Worm (Caenorhabditis elegans) whole organism, L4 larva: ENCODE measurements around the gene T25D1.1.
A peak's percentile ranks its signal among the peaks of the same experiment; 100 is the strongest.

Source experiments
- D1046.2 ChIP-seq: fragments of 200-800 bp; sonication (Bioruptor generic); IDR thresholded peaks from 2 replicates; pipeline ENCODE4 v1.3.6; 2022; ENCODE audit warnings: missing genetic modification characterization, missing compliant biosample characterization
- F37D6.2 ChIP-seq: sonication (generic microtip); optimal IDR thresholded peaks from 2 replicates; lab custom pipeline; 2016; ENCODE audit warnings: mild to moderate bottlenecking, missing genetic modification characterization, missing compliant biosample characterization
- F49E8.2 ChIP-seq: sonication (generic microtip); optimal IDR thresholded peaks from 2 replicates; lab custom pipeline; 2016; ENCODE audit warnings: missing compliant biosample characterization, mild to moderate bottlenecking, missing genetic modification characterization, borderline replicate concordance
- R02D3.7 ChIP-seq: fragments of 150-350 bp; sonication (generic microtip); optimal IDR thresholded peaks from 3 replicates; lab custom pipeline; 2014; ENCODE audit warnings: missing biosample characterization, missing genetic modification characterization
- Y75B8A.6 ChIP-seq: fragments of 200-800 bp; sonication (Bioruptor generic); IDR thresholded peaks from 2 replicates; pipeline ENCODE4 v1.3.6; 2022; ENCODE audit warnings: missing genetic modification reagents, missing genetic modification characterization, missing compliant biosample characterization
- ZK337.2 ChIP-seq: fragments of 200-800 bp; sonication (Bioruptor generic); IDR thresholded peaks from 2 replicates; pipeline ENCODE4 v1.3.6; 2022; ENCODE audit warnings: missing genetic modification reagents, missing genetic modification characterization, missing compliant biosample characterization
- ama-1 ChIP-seq: fragments of 150-350 bp; optimal IDR thresholded peaks from 2 replicates; lab custom pipeline; 2014; ENCODE audit warnings: inconsistent platforms, mixed read lengths
- ceh-20 ChIP-seq: fragments of 200-800 bp; sonication (Bioruptor generic); IDR thresholded peaks from 2 replicates; pipeline ENCODE4 v1.3.6; 2022; ENCODE audit warnings: missing genetic modification reagents, missing genetic modification characterization, missing compliant biosample characterization
- ceh-32 ChIP-seq: sonication (generic microtip); optimal IDR thresholded peaks from 2 replicates; lab custom pipeline; 2016; ENCODE audit warnings: mild to moderate bottlenecking, missing genetic modification characterization, missing compliant biosample characterization; ENCODE audit not compliant: poor library complexity
- ceh-44 ChIP-seq: fragments of 200-800 bp; sonication (Bioruptor generic); IDR thresholded peaks from 2 replicates; pipeline ENCODE4 v1.3.6; 2022; ENCODE audit warnings: missing genetic modification reagents, missing genetic modification characterization, missing compliant biosample characterization
- ceh-62 ChIP-seq: sonication (generic microtip); optimal IDR thresholded peaks from 2 replicates; lab custom pipeline; 2017; ENCODE audit warnings: missing biosample characterization, missing genetic modification characterization
- cey-2 ChIP-seq: sonication (generic microtip); optimal IDR thresholded peaks from 3 replicates; lab custom pipeline; 2017; ENCODE audit warnings: missing genetic modification characterization, mild to moderate bottlenecking, missing compliant biosample characterization, antibody characterized with exemption, borderline replicate concordance; ENCODE audit not compliant: insufficient read depth
- daf-16 ChIP-seq, 3 experiments: sonication (generic microtip); optimal IDR thresholded peaks; 2 replicates each; lab custom pipeline; 2016 to 2017; ENCODE audit warnings: missing genetic modification characterization in 3 of 3, missing genetic modification reagents in 3 of 3, mild to moderate bottlenecking in 2 of 3, missing compliant biosample characterization in 2 of 3, missing biosample characterization in 1 of 3, moderate library complexity in 1 of 3
- daf-8 ChIP-seq: fragments of 200-800 bp; sonication (Bioruptor generic); IDR thresholded peaks from 2 replicates; pipeline ENCODE4 v1.3.6; 2022; ENCODE audit warnings: missing genetic modification characterization, missing compliant biosample characterization
- dmd-6 ChIP-seq: fragments of 200-800 bp; sonication (Bioruptor generic); IDR thresholded peaks from 2 replicates; pipeline ENCODE4 v1.3.6; 2022; ENCODE audit warnings: missing genetic modification reagents, missing genetic modification characterization, missing compliant biosample characterization
- dmd-8 ChIP-seq: fragments of 200-800 bp; sonication (Bioruptor generic); IDR thresholded peaks from 2 replicates; pipeline ENCODE4 v1.3.6; 2022; ENCODE audit warnings: missing genetic modification characterization, missing compliant biosample characterization
- dmd-9 ChIP-seq: fragments of 200-800 bp; sonication (Bioruptor generic); IDR thresholded peaks from 2 replicates; pipeline ENCODE4 v1.3.6; 2022; ENCODE audit warnings: missing genetic modification reagents, missing genetic modification characterization, missing compliant biosample characterization
- dve-1 ChIP-seq: sonication (generic microtip); optimal IDR thresholded peaks from 2 replicates; lab custom pipeline; 2017; ENCODE audit warnings: antibody characterized with exemption, mild to moderate bottlenecking, missing genetic modification characterization, missing compliant biosample characterization; ENCODE audit not compliant: insufficient read depth
- egl-43 ChIP-seq: fragments of 200-800 bp; sonication (Bioruptor generic); IDR thresholded peaks from 2 replicates; pipeline ENCODE4 v1.3.6; 2022; ENCODE audit warnings: missing genetic modification reagents, missing genetic modification characterization, missing compliant biosample characterization
- fkh-10 ChIP-seq: fragments of 150-350 bp; optimal IDR thresholded peaks from 2 replicates; lab custom pipeline; 2014; ENCODE audit warnings: missing biosample characterization, missing genetic modification reagents, missing genetic modification characterization
- hlh-11 ChIP-seq: fragments of 200-800 bp; sonication (Bioruptor generic); optimal IDR thresholded peaks from 2 replicates; lab custom pipeline; 2018; ENCODE audit warnings: mild to moderate bottlenecking, missing genetic modification characterization, missing compliant biosample characterization
- hmg-1.1 ChIP-seq: fragments of 200-800 bp; sonication (Bioruptor generic); IDR thresholded peaks from 2 replicates; pipeline ENCODE4 v1.3.6; 2022; ENCODE audit warnings: missing genetic modification reagents, missing genetic modification characterization, missing compliant biosample characterization
- lim-7 ChIP-seq: fragments of 200-800 bp; sonication (Bioruptor generic); IDR thresholded peaks from 2 replicates; pipeline ENCODE4 v1.3.6; 2022; ENCODE audit warnings: missing genetic modification characterization, missing compliant biosample characterization
- lin-1 ChIP-seq: fragments of 200-800 bp; sonication (Bioruptor generic); IDR thresholded peaks from 2 replicates; pipeline ENCODE4 v1.3.6; 2022; ENCODE audit warnings: missing genetic modification reagents, missing genetic modification characterization, missing compliant biosample characterization
- lin-13 ChIP-seq: fragments of 150-350 bp; optimal IDR thresholded peaks from 2 replicates; lab custom pipeline; 2014; ENCODE audit warnings: missing biosample characterization, missing genetic modification reagents, missing genetic modification characterization
- lin-15B ChIP-seq: fragments of 150-350 bp; sonication (generic microtip); optimal IDR thresholded peaks from 3 replicates; lab custom pipeline; 2014; ENCODE audit warnings: missing biosample characterization, missing genetic modification characterization
- lin-29 ChIP-seq: fragments of 200-800 bp; sonication (Bioruptor generic); IDR thresholded peaks from 2 replicates; pipeline ENCODE4 v1.3.6; 2022; ENCODE audit warnings: missing genetic modification reagents, missing genetic modification characterization, missing compliant biosample characterization
- lin-38 ChIP-seq: fragments of 200-800 bp; sonication (Bioruptor generic); IDR thresholded peaks from 2 replicates; pipeline ENCODE4 v1.3.6; 2022; ENCODE audit warnings: missing genetic modification reagents, missing genetic modification characterization, missing compliant biosample characterization
- lin-39 ChIP-seq: fragments of 150-350 bp; optimal IDR thresholded peaks from 2 replicates; lab custom pipeline; 2014; ENCODE audit warnings: missing biosample characterization, missing genetic modification reagents, missing genetic modification characterization
- lir-3 ChIP-seq: sonication (generic microtip); optimal IDR thresholded peaks from 2 replicates; lab custom pipeline; 2016; ENCODE audit warnings: mild to moderate bottlenecking, missing genetic modification characterization, missing compliant biosample characterization
- lsy-2 ChIP-seq, 2 experiments: fragments of 150-350 bp in 1 of 2; sonication (generic microtip) in 1 of 2; optimal IDR thresholded peaks; 2 replicates each; lab custom pipeline; 2014 to 2017; ENCODE audit warnings: missing biosample characterization in 2 of 2, missing genetic modification characterization in 2 of 2
- madf-5 ChIP-seq, 2 experiments: fragments of 200-800 bp; sonication (Bioruptor generic); IDR thresholded peaks; 2 replicates each; pipeline ENCODE4 v1.3.6; 2022; ENCODE audit warnings: missing compliant biosample characterization in 2 of 2, missing genetic modification characterization in 2 of 2
- mxl-2 ChIP-seq: fragments of 200-800 bp; sonication (Bioruptor generic); conservative IDR thresholded peaks from 2 replicates; pipeline ENCODE4 v1.3.6; 2022; ENCODE audit warnings: missing genetic modification reagents, missing genetic modification characterization, missing compliant biosample characterization
- mxl-3 ChIP-seq: fragments of 200-800 bp; sonication (Bioruptor generic); optimal IDR thresholded peaks from 2 replicates; lab custom pipeline; 2018; ENCODE audit warnings: mild to moderate bottlenecking, missing genetic modification characterization, missing compliant biosample characterization
- nhr-11 ChIP-seq: fragments of 150-350 bp; optimal IDR thresholded peaks from 2 replicates; lab custom pipeline; 2014; ENCODE audit warnings: missing biosample characterization, missing genetic modification characterization
- nhr-237 ChIP-seq: sonication (generic microtip); optimal IDR thresholded peaks from 2 replicates; lab custom pipeline; 2017; ENCODE audit warnings: missing biosample characterization, missing genetic modification characterization
- nhr-28 ChIP-seq: fragments of 150-350 bp; optimal IDR thresholded peaks from 2 replicates; lab custom pipeline; 2014; ENCODE audit warnings: missing biosample characterization, missing genetic modification characterization
- nhr-42 ChIP-seq: fragments of 200-800 bp; sonication (Bioruptor generic); IDR thresholded peaks from 2 replicates; pipeline ENCODE4 v1.3.6; 2022; ENCODE audit warnings: missing genetic modification characterization, missing compliant biosample characterization
- nhr-48 ChIP-seq: sonication (generic microtip); optimal IDR thresholded peaks from 2 replicates; lab custom pipeline; 2016; ENCODE audit warnings: mild to moderate bottlenecking, missing genetic modification characterization, missing compliant biosample characterization
- nhr-77 ChIP-seq: fragments of 150-350 bp; optimal IDR thresholded peaks from 2 replicates; lab custom pipeline; 2014; ENCODE audit warnings: missing biosample characterization, missing genetic modification characterization
- php-3 ChIP-seq: fragments of 200-800 bp; sonication (Bioruptor generic); IDR thresholded peaks from 2 replicates; pipeline ENCODE4 v1.3.6; 2022; ENCODE audit warnings: missing genetic modification reagents, missing genetic modification characterization, missing compliant biosample characterization
- rbr-2 ChIP-seq: sonication (generic microtip); optimal IDR thresholded peaks from 2 replicates; lab custom pipeline; 2016; ENCODE audit warnings: missing genotype, missing genetic modification characterization, missing compliant biosample characterization
- saeg-2 ChIP-seq: fragments of 200-800 bp; sonication (Bioruptor generic); IDR thresholded peaks from 2 replicates; pipeline ENCODE4 v1.3.6; 2022; ENCODE audit warnings: missing genetic modification reagents, missing genetic modification characterization, missing compliant biosample characterization
- snpc-1.2 ChIP-seq: fragments of 200-800 bp; sonication (Bioruptor generic); IDR thresholded peaks from 2 replicates; pipeline ENCODE4 v1.3.6; 2022; ENCODE audit warnings: missing genetic modification reagents, missing genetic modification characterization, missing compliant biosample characterization
- snpc-4 ChIP-seq: fragments of 150-350 bp; optimal IDR thresholded peaks from 2 replicates; lab custom pipeline; 2014; ENCODE audit warnings: missing biosample characterization, missing genetic modification characterization
- spr-3 ChIP-seq: fragments of 200-800 bp; sonication (Bioruptor generic); optimal IDR thresholded peaks from 2 replicates; lab custom pipeline; 2018; ENCODE audit warnings: mild to moderate bottlenecking, missing genetic modification characterization, missing compliant biosample characterization
- tra-1 ChIP-seq: fragments of 200-800 bp; sonication (Bioruptor generic); IDR thresholded peaks from 2 replicates; pipeline ENCODE4 v1.3.6; 2022; ENCODE audit warnings: missing genetic modification reagents, missing genetic modification characterization, missing compliant biosample characterization
- zip-11 ChIP-seq: fragments of 200-800 bp; sonication (Bioruptor generic); IDR thresholded peaks from 2 replicates; pipeline ENCODE4 v1.3.6; 2022; ENCODE audit warnings: missing genetic modification characterization, missing compliant biosample characterization
- zip-2 ChIP-seq: fragments of 150-350 bp; optimal IDR thresholded peaks from 2 replicates; lab custom pipeline; 2014; ENCODE audit warnings: missing biosample characterization, missing genetic modification characterization
- ztf-11 ChIP-seq: fragments of 150-350 bp; optimal IDR thresholded peaks from 2 replicates; lab custom pipeline; 2014; ENCODE audit warnings: missing biosample characterization, missing genetic modification characterization
- ztf-7 ChIP-seq: fragments of 150-350 bp; optimal IDR thresholded peaks from 2 replicates; lab custom pipeline; 2014; ENCODE audit warnings: missing biosample characterization, missing genetic modification characterization

The T25D1.1 gene

DNA sequence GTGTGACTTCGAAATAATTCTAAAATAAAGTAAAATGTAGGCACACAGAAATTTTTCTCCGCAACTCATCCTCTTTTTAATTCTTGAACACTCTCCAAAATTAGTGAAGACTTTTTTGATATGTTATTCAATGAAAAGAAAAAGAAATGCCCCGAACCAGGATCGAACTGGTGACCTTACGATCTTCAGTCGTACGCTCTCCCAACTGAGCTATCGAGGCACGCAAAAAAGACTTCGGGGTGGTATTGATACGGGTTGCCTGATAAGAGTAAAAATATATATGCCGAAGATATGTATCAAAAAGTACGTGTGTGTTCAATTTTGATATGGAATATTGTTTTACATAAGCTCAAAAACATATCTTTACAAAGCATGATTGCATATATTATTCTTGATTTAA, 16.6 kb upstream of the T25D1.1 start (continued):
- TF ChIP-seq nhr-48 (tag; lab: Kevin White, UChicago) (no peak), R02D3.7 (tag; lab: Kevin White, UChicago) (no peak), zip-2 (tag; lab: Kevin White, UChicago) (no peak), nhr-42 (GFP tag; lab: Robert Waterston, UW) (no peak), lim-7 (GFP tag; lab: Robert Waterston, UW) (peak; percentile 72; the same call in 1 of the 2 replicates), dmd-9 (no peak), zip-11 (GFP tag; lab: Robert Waterston, UW) (no peak), ama-1 (lab: Kevin White, UChicago) (no peak), ztf-11 (no peak), tra-1 (GFP tag; lab: Robert Waterston, UW) (no peak; the same call in none of the 2 replicates), hmg-1.1 (GFP tag; lab: Robert Waterston, UW) (no peak), lin-13 (no peak), mxl-3 (GFP tag; lab: Kevin White, UChicago) (no peak), daf-16 (GFP tag; optimal IDR thresholded peaks at IDR 0.05; lab: Kevin White, UChicago) (peak in 1 of 2 experiments; percentile 50), daf-16 (tag; optimal IDR thresholded peaks at IDR 0.05; lab: Kevin White, UChicago) (peak; percentile 31), dmd-8 (GFP tag; lab: Robert Waterston, UW) (no peak), madf-5 (GFP tag; IDR thresholded peaks at IDR 0.05; lab: Robert Waterston, UW) (0 out of 4 replicates have a peak, but pooled peaks of 1 of the 2 experiments have one; percentile 73), nhr-11 (tag; lab: Kevin White, UChicago) (no peak), lin-38 (GFP tag; lab: Robert Waterston, UW) (no peak), daf-8 (GFP tag; lab: Robert Waterston, UW) (no peak), ceh-20 (GFP tag; lab: Robert Waterston, UW) (0 out of 2 replicates have a peak, but pooled peaks have one; percentile 21), egl-43 (GFP tag; lab: Robert Waterston, UW) (no peak), rbr-2 (tag; lab: Kevin White, UChicago) (no peak), lin-39 (tag; lab: Kevin White, UChicago) (no peak), nhr-28 (tag; lab: Kevin White, UChicago) (no peak), lin-15B (tag; lab: Kevin White, UChicago) (no peak), spr-3 (no peak), php-3 (GFP tag; lab: Robert Waterston, UW) (no peak), ceh-44 (GFP tag; lab: Robert Waterston, UW) (no peak), Y75B8A.6 (GFP tag; lab: Robert Waterston, UW) (no peak), cey-2 (no peak), dve-1 (tag; lab: Kevin White, UChicago) (peak; percentile 56), F49E8.2 (tag; lab: Kevin White, UChicago) (no peak), saeg-2 (GFP tag; lab: Robert Waterston, UW) (no peak), snpc-1.2 (GFP tag; lab: Robert Waterston, UW) (0 out of 2 replicates have a peak, but pooled peaks have one; percentile 41), snpc-4 (tag; lab: Kevin White, UChicago) (no peak), lir-3 (tag; lab: Kevin White, UChicago) (no peak), fkh-10 (GFP tag; lab: Kevin White, UChicago) (no peak), lin-29 (no peak), dmd-6 (GFP tag; lab: Robert Waterston, UW) (no peak; the same call in 1 of the 2 replicates), ceh-62 (no peak), ceh-32 (tag; lab: Kevin White, UChicago) (no peak), lin-1 (0 out of 2 replicates have a peak, but pooled peaks have one; percentile 17), hlh-11 (tag; lab: Kevin White, UChicago) (no peak), mxl-2 (GFP tag; lab: Robert Waterston, UW) (no peak), lsy-2 (tag; optimal IDR thresholded peaks at IDR 0.05; lab: Kevin White, UChicago) (no peak), D1046.2 (GFP tag; lab: Robert Waterston, UW) (peak; percentile 74; the same call in 1 of the 2 replicates), F37D6.2 (tag; lab: Kevin White, UChicago) (no peak), ZK337.2 (GFP tag; lab: Robert Waterston, UW) (no peak), ztf-7 (no peak), nhr-237 (tag; lab: Kevin White, UChicago) (no peak), nhr-77 (peak; percentile 3)
